Fruit fly (Drosophila melanogaster) whole organism, embryonic: ENCODE results near the gene Secp43.

Source experiments
- Ada2b ChIP-seq: fragments of 200-800 bp; sonication (Bioruptor generic); IDR thresholded peaks from 2 replicates; pipeline ENCODE4 v1.3.6; 2022; ENCODE audit warnings: missing biosample characterization, missing genetic modification characterization
- CG13287 ChIP-seq: fragments of 200-800 bp; sonication (Bioruptor generic); IDR thresholded peaks from 2 replicates; pipeline ENCODE4 v1.3.6; 2022; ENCODE audit warnings: missing biosample characterization, missing genetic modification characterization; ENCODE audit not compliant: partially characterized antibody
- CG17612 ChIP-seq: fragments of 200-800 bp; sonication (Bioruptor generic); IDR thresholded peaks from 2 replicates; pipeline ENCODE4 v1.3.6; 2022; ENCODE audit warnings: missing biosample characterization, missing genetic modification characterization
- CG18476 ChIP-seq: fragments of 200-800 bp; sonication (Bioruptor generic); optimal IDR thresholded peaks from 2 replicates; lab custom pipeline; 2016; ENCODE audit warnings: missing biosample characterization, mild to moderate bottlenecking, missing genetic modification characterization
- CG18599 ChIP-seq: fragments of 200-800 bp; sonication (Bioruptor generic); optimal IDR thresholded peaks from 3 replicates; lab custom pipeline; 2017; ENCODE audit warnings: missing biosample characterization, missing genetic modification characterization, mild to moderate bottlenecking, moderate library complexity, missing genetic modification reagents
- CG3163 ChIP-seq: fragments of 200-800 bp; sonication (Bioruptor generic); optimal IDR thresholded peaks from 3 replicates; lab custom pipeline; 2016; ENCODE audit warnings: missing biosample characterization, missing genetic modification characterization
- CG32532 ChIP-seq: fragments of 200-800 bp; sonication (Bioruptor generic); IDR thresholded peaks from 2 replicates; pipeline ENCODE4 v1.3.6; 2022; ENCODE audit warnings: missing biosample characterization, missing genetic modification characterization
- CG33213 ChIP-seq: fragments of 200-800 bp; sonication (Bioruptor generic); optimal IDR thresholded peaks from 3 replicates; lab custom pipeline; 2016; ENCODE audit warnings: missing biosample characterization, missing genetic modification characterization
- CG42726 ChIP-seq: fragments of 200-800 bp; sonication (Bioruptor generic); IDR thresholded peaks from 2 replicates; pipeline ENCODE4 v1.3.6; 2022; ENCODE audit warnings: missing biosample characterization, missing genetic modification characterization; ENCODE audit not compliant: partially characterized antibody
- CG4328 ChIP-seq: fragments of 200-800 bp; sonication (Bioruptor generic); optimal IDR thresholded peaks from 3 replicates; lab custom pipeline; 2017; ENCODE audit warnings: missing biosample characterization, missing genetic modification reagents, missing genetic modification characterization
- CG8089 ChIP-seq: fragments of 200-800 bp; sonication (Bioruptor generic); optimal IDR thresholded peaks from 3 replicates; lab custom pipeline; 2016; ENCODE audit warnings: missing biosample characterization, missing genetic modification characterization
- CG8924 ChIP-seq: fragments of 200-800 bp; optimal IDR thresholded peaks from 3 replicates; lab custom pipeline; 2019; ENCODE audit warnings: missing biosample characterization, mild to moderate bottlenecking, missing genetic modification characterization, moderate library complexity
- D ChIP-seq, 2 experiments: fragments of 200-800 bp in 1 of 2; fragments of >200 bp in 1 of 2; sonication (Bioruptor generic) in 1 of 2; optimal IDR thresholded peaks; 2 replicates in 1 of 2; 3 replicates in 1 of 2; lab custom pipeline; 2017; ENCODE audit warnings: mild to moderate bottlenecking in 1 of 2, missing biosample characterization in 1 of 2, missing genetic modification characterization in 1 of 2, missing genetic modification reagents in 1 of 2
- D19B ChIP-seq: fragments of 200-800 bp; sonication (Bioruptor generic); optimal IDR thresholded peaks from 2 replicates; lab custom pipeline; 2017; ENCODE audit warnings: missing biosample characterization, mild to moderate bottlenecking, missing genetic modification characterization
- Dad ChIP-seq: fragments of 200-800 bp; sonication (Bioruptor generic); optimal IDR thresholded peaks from 3 replicates; lab custom pipeline; 2016; ENCODE audit warnings: missing biosample characterization, missing genetic modification characterization
- Dp ChIP-seq: fragments of 200-800 bp; sonication (Bioruptor generic); optimal IDR thresholded peaks from 2 replicates; lab custom pipeline; 2018; ENCODE audit warnings: missing biosample characterization, mild to moderate bottlenecking, missing genetic modification characterization, moderate library complexity
- Ets65A ChIP-seq: fragments of 200-800 bp; sonication (Bioruptor generic); peaks from one replicate; lab custom pipeline; 2016; ENCODE audit warnings: missing biosample characterization, missing genetic modification characterization
- HHEX ChIP-seq: fragments of 200-800 bp; sonication (Bioruptor generic); optimal IDR thresholded peaks from 3 replicates; lab custom pipeline; 2017; ENCODE audit warnings: missing biosample characterization, mild to moderate bottlenecking, missing genetic modification characterization, missing genetic modification reagents
- Oaz ChIP-seq: fragments of 200-800 bp; sonication (Bioruptor generic); IDR thresholded peaks from 2 replicates; pipeline ENCODE4 v1.3.6; 2022; ENCODE audit warnings: missing biosample characterization, missing genetic modification characterization
- Ptx1 ChIP-seq: fragments of 200-800 bp; sonication (Bioruptor generic); IDR thresholded peaks from 2 replicates; pipeline ENCODE4 v1.3.6; 2022; ENCODE audit warnings: missing biosample characterization, missing genetic modification characterization
- Sox102F ChIP-seq: fragments of 200-800 bp; sonication (Bioruptor generic); optimal IDR thresholded peaks from 2 replicates; lab custom pipeline; 2018; ENCODE audit warnings: missing biosample characterization, mild to moderate bottlenecking, missing genetic modification characterization, moderate library complexity
- Spps ChIP-seq: fragments of 200-800 bp; sonication (Bioruptor generic); optimal IDR thresholded peaks from 2 replicates; lab custom pipeline; 2018; ENCODE audit warnings: missing biosample characterization, mild to moderate bottlenecking, missing genetic modification characterization
- Xbp1 ChIP-seq: fragments of 200-800 bp; sonication (Bioruptor generic); optimal IDR thresholded peaks from 3 replicates; lab custom pipeline; 2016; ENCODE audit warnings: missing biosample characterization, mild to moderate bottlenecking, missing genetic modification characterization
- cg ChIP-seq: fragments of 200-800 bp; sonication (Bioruptor generic); optimal IDR thresholded peaks from 3 replicates; lab custom pipeline; 2019; ENCODE audit warnings: missing biosample characterization, mild to moderate bottlenecking, missing genetic modification characterization, moderate library complexity
- chinmo ChIP-seq: fragments of 200-800 bp; sonication (Bioruptor generic); IDR thresholded peaks from 4 replicates; pipeline ENCODE4 v1.3.6; 2022; ENCODE audit warnings: missing biosample characterization, missing genetic modification characterization; ENCODE audit not compliant: partially characterized antibody
- ci ChIP-seq: fragments of 200-800 bp; sonication (Bioruptor generic); IDR thresholded peaks from 3 replicates; pipeline ENCODE4 v1.3.6; 2022; ENCODE audit warnings: missing biosample characterization, missing genetic modification characterization
- dimm ChIP-seq: fragments of 200-800 bp; sonication (Bioruptor generic); IDR thresholded peaks from 2 replicates; pipeline ENCODE4 v1.3.6; 2022; ENCODE audit warnings: missing biosample characterization, missing genetic modification characterization
- gem ChIP-seq: fragments of 200-800 bp; sonication (Bioruptor generic); optimal IDR thresholded peaks from 2 replicates; lab custom pipeline; 2019; ENCODE audit warnings: missing biosample characterization, mild to moderate bottlenecking, missing genetic modification characterization, moderate library complexity
- gsb ChIP-seq: fragments of 200-800 bp; sonication (Bioruptor generic); IDR thresholded peaks from 2 replicates; pipeline ENCODE4 v1.3.6; 2022; ENCODE audit warnings: missing biosample characterization, missing genetic modification characterization
- jumu ChIP-seq: fragments of 200-800 bp; sonication (Bioruptor generic); optimal IDR thresholded peaks from 3 replicates; lab custom pipeline; 2016; ENCODE audit warnings: missing biosample characterization, missing genetic modification characterization
- lab ChIP-seq: fragments of 200-800 bp; sonication (Bioruptor generic); optimal IDR thresholded peaks from 3 replicates; lab custom pipeline; 2017; ENCODE audit warnings: missing biosample characterization, missing genetic modification characterization, mild to moderate bottlenecking, moderate library complexity, missing genetic modification reagents
- lilli ChIP-seq: fragments of 200-800 bp; sonication (Bioruptor generic); optimal IDR thresholded peaks from 3 replicates; lab custom pipeline; 2016; ENCODE audit warnings: missing biosample characterization, missing genetic modification characterization
- lov ChIP-seq, 2 experiments: fragments of 200-800 bp in 1 of 2; fragments of >200 bp in 1 of 2; sonication (Bioruptor generic) in 1 of 2; IDR thresholded peaks in 1 of 2; optimal IDR thresholded peaks in 1 of 2; 2 replicates in 1 of 2; 3 replicates in 1 of 2; pipeline versions ENCODE4 v1.3.6 to Lab custom; 2017 to 2022; ENCODE audit warnings: missing biosample characterization in 1 of 2, missing genetic modification characterization in 1 of 2
- nerfin-2 ChIP-seq: fragments of 200-800 bp; sonication (Bioruptor generic); IDR thresholded peaks from 2 replicates; pipeline ENCODE4 v1.3.6; 2022; ENCODE audit warnings: missing biosample characterization, missing genetic modification characterization; ENCODE audit not compliant: partially characterized antibody
- pita ChIP-seq: fragments of 200-800 bp; sonication (Bioruptor generic); optimal IDR thresholded peaks from 2 replicates; lab custom pipeline; 2017; ENCODE audit warnings: missing biosample characterization, mild to moderate bottlenecking, missing genetic modification characterization
- prd ChIP-seq, 3 experiments: fragments of >200 bp in 2 of 3; fragments of 200-800 bp in 1 of 3; sonication (Bioruptor generic) in 1 of 3; optimal IDR thresholded peaks in 2 of 3; IDR thresholded peaks in 1 of 3; 2 replicates in 2 of 3; 3 replicates in 1 of 3; pipeline versions ENCODE4 v1.3.6 to Lab custom; 2017 to 2022; ENCODE audit warnings: missing biosample characterization in 1 of 3, missing genetic modification characterization in 1 of 3
- row ChIP-seq: fragments of 200-800 bp; sonication (Bioruptor generic); IDR thresholded peaks from 3 replicates; pipeline ENCODE4 v1.3.6; 2022; ENCODE audit warnings: missing biosample characterization, missing genetic modification characterization
- scrt ChIP-seq: fragments of 200-800 bp; sonication (Bioruptor generic); optimal IDR thresholded peaks from 2 replicates; lab custom pipeline; 2018; ENCODE audit warnings: missing biosample characterization, mild to moderate bottlenecking, missing genetic modification characterization, moderate library complexity
- sens ChIP-seq: fragments of 200-800 bp; sonication (Bioruptor generic); peaks from one replicate; lab custom pipeline; 2016; ENCODE audit warnings: missing biosample characterization, missing genetic modification characterization
- tll ChIP-seq, 2 experiments: fragments of 200-800 bp in 1 of 2; fragments of >200 bp in 1 of 2; sonication (Bioruptor generic) in 1 of 2; optimal IDR thresholded peaks; 2 replicates each; lab custom pipeline; 2017 to 2019; ENCODE audit warnings: missing biosample characterization in 2 of 2, missing genetic modification characterization in 2 of 2, mild to moderate bottlenecking in 1 of 2, moderate library complexity in 1 of 2

The Secp43 gene

DNA sequence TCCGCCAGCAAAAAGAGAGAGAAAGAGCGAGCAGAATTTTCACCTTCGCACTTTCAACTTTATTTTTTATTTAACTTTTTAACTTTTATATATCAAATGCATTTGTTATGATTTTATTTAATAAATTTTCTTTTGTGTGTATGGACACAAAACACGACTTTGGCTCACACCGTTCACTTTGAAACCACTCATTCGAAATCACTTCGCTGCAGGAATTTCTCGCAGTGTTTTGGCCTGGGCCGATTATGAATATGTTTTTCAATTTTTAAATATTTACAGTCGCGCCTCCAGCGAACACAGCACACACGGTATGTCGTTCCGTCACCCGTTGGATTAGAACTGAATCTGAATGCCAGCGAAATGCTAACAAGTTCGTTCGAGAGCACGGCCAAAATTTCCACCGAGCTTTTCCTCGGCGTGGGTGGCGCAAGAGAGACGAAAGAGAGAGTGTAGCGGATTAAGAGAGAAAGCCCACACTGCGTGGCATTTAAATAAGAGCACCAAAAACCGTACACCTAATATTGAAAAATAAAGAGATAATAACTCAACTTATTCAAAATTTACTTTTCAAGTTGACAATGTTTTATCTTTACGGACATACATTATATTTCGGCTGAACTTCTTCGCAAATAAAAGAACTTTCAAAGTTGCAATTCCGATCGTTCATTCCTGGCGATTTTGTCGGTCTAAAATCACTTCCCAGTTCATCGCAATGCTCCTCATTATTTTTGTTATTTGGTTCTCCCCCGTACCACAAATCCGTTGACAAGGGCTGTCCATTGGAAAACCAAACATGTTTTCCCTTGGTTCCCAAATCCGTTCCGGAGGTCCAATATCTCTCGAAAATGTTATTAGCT lies 13.1 kb downstream of the Secp43 start, which contains the start of gene CG15431 (continued):
- no peak for TF ChIP-seq D (optimal IDR thresholded peaks at IDR 0.05; lab: Kevin White, UChicago)
- TF ChIP-seq D (GFP tag; optimal IDR thresholded peaks at IDR 0.05; lab: Kevin White, UChicago), result no peak
- TF ChIP-seq Oaz (GFP tag; lab: Robert Waterston, UW), result peak; percentile 35; the same call in 1 of the 2 replicates
- peak; percentile 68; the same call in 1 of the 3 replicates for TF ChIP-seq ci
- peak; percentile 65 for TF ChIP-seq Xbp1

DNA sequence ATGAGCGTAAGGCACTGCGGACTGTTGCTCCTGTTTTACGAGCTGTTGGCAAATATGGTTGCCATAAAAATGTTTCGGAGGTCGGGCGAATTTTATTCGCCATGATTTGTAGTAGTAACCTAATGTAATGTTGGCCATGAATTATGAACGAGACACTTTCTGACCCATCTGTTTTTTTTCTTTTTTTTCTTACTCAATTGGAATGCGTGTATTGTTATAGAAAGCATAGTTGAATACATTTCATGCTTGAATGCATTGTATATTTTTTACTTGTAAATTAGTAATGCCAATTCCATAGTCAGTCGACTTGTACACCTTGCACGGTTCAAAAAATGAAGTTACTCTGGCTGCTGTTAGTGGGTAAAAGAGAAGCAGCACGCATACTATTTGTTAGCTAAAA lies 16.8 kb downstream of the Secp43 start, which contains the start of gene CG43056:
CG43056 (plus strand) TSS at position 301 of the 400 bp plus-strand sequence.
- TF ChIP-seq nerfin-2 (GFP tag; lab: Robert Waterston, UW) (no peak), Sox102F (GFP tag; lab: Kevin White, UChicago) (no peak), scrt (peak; percentile 13)
- TF ChIP-seq, all 482 proteins: peak for 1

dm6 chr2L:4433608-4434007 lies 20.6 kb downstream of the Secp43 start, which contains the start of the genes CG34177 and CG34178:
Gene CG34177, plus strand, starts transcription at chr2L:4433908.
Gene CG34178, plus strand, starts transcription at chr2L:4433908.
- TF ChIP-seq Spps (tag; lab: Kevin White, UChicago) (no peak), lov (optimal IDR thresholded peaks at IDR 0.05; lab: Kevin White, UChicago) (no peak), lov (GFP tag; IDR thresholded peaks at IDR 0.05; lab: Robert Waterston, UW) (no peak), chinmo (GFP tag; lab: Robert Waterston, UW) (no peak), HHEX (GFP tag; lab: Kevin White, UChicago) (no peak), ci (no peak)

dm6 chr2L:4422154-4422553 lies 32.1 kb downstream of the Secp43 start:
- TF ChIP-seq CG13287 (GFP tag; lab: Robert Waterston, UW) (no peak), sens (peak; percentile 3), CG18476 (GFP tag; lab: Kevin White, UChicago) (no peak), Ada2b (GFP tag; lab: Robert Waterston, UW) (peak; percentile 19; the same call in 1 of the 2 replicates), CG32532 (GFP tag; lab: Robert Waterston, UW) (peak; percentile 18; the same call in 1 of the 2 replicates), D19B (peak; percentile 66), CG33213 (GFP tag; lab: Kevin White, UChicago) (no peak), cg (GFP tag; lab: Kevin White, UChicago) (no peak), tll (GFP tag; optimal IDR thresholded peaks at IDR 0.05; lab: Kevin White, UChicago) (no peak), Dad (no peak), gem (tag; lab: Kevin White, UChicago) (peak; percentile 10), pita (GFP tag; lab: Kevin White, UChicago) (no peak), CG17612 (GFP tag; lab: Robert Waterston, UW) (0 out of 2 replicates have a peak, but pooled peaks have one; percentile 35), gsb (GFP tag; lab: Robert Waterston, UW) (0 out of 2 replicates have a peak, but pooled peaks have one; percentile 24), CG3163 (no peak), Dp (GFP tag; lab: Kevin White, UChicago) (no peak), CG4328 (GFP tag; lab: Kevin White, UChicago) (no peak), dimm (GFP tag; lab: Robert Waterston, UW) (peak; percentile 23; the same call in 1 of the 2 replicates), CG8924 (tag; lab: Kevin White, UChicago) (no peak), prd (optimal IDR thresholded peaks at IDR 0.05; lab: Kevin White, UChicago) (no peak), prd (GFP tag; IDR thresholded peaks at IDR 0.05; lab: Robert Waterston, UW) (peak; percentile 28; the same call in 1 of the 3 replicates), Ptx1 (peak; percentile 33; the same call in 1 of the 2 replicates), row (peak; percentile 50; the same call in 2 of the 3 replicates), CG8089 (GFP tag; lab: Kevin White, UChicago) (no peak), CG42726 (no peak), ci (no peak), Ets65A (GFP tag; lab: Kevin White, UChicago) (peak; percentile 63), lab (peak; percentile 41), jumu (GFP tag; lab: Kevin White, UChicago) (no peak), CG18599 (GFP tag; lab: Kevin White, UChicago) (peak; percentile 49), lilli (GFP tag; lab: Kevin White, UChicago) (peak; percentile 5)
